Worm (Caenorhabditis elegans) whole organism, L3 larva: ENCODE results near the gene C33A12.3.

Experiments used
- ceh-16 ChIP-seq: sonication (generic microtip); optimal IDR thresholded peaks from 2 replicates; lab custom pipeline; 2017; ENCODE audit warnings: missing biosample characterization, missing genetic modification characterization
- fos-1 ChIP-seq: fragments of 150-350 bp; optimal IDR thresholded peaks from 2 replicates; lab custom pipeline; 2014; ENCODE audit warnings: missing biosample characterization, missing genetic modification characterization
- jun-1 ChIP-seq: fragments of 150-350 bp; optimal IDR thresholded peaks from 2 replicates; lab custom pipeline; 2014; ENCODE audit warnings: missing biosample characterization, missing genetic modification reagents, missing genetic modification characterization
- nfya-1 ChIP-seq: sonication (generic microtip); optimal IDR thresholded peaks from 2 replicates; lab custom pipeline; 2017; ENCODE audit warnings: missing genetic modification characterization, mild to moderate bottlenecking, missing compliant biosample characterization, antibody characterized with exemption, moderate library complexity; ENCODE audit not compliant: insufficient read depth
- nhr-11 ChIP-seq: fragments of 150-350 bp; optimal IDR thresholded peaks from 2 replicates; lab custom pipeline; 2014; ENCODE audit warnings: missing biosample characterization, missing genetic modification characterization
- nhr-237 ChIP-seq: fragments of 150-350 bp; optimal IDR thresholded peaks from 2 replicates; lab custom pipeline; 2014; ENCODE audit warnings: missing biosample characterization, missing genetic modification characterization
- nhr-76 ChIP-seq: fragments of 150-350 bp; sonication (generic microtip); optimal IDR thresholded peaks from 5 replicates; lab custom pipeline; 2014; ENCODE audit warnings: missing biosample characterization, missing genetic modification characterization
- nhr-77 ChIP-seq: fragments of 150-350 bp; optimal IDR thresholded peaks from 2 replicates; lab custom pipeline; 2014; ENCODE audit warnings: missing biosample characterization, missing genetic modification characterization
- pha-4 ChIP-seq: fragments of 150-350 bp; optimal IDR thresholded peaks from 2 replicates; lab custom pipeline; 2014; ENCODE audit warnings: missing biosample characterization, missing genetic modification reagents, missing genetic modification characterization
- unc-39 ChIP-seq: sonication (generic microtip); optimal IDR thresholded peaks from 4 replicates; lab custom pipeline; 2017; ENCODE audit warnings: missing biosample characterization, missing genetic modification characterization
- zag-1 ChIP-seq: fragments of 150-350 bp; optimal IDR thresholded peaks from 2 replicates; lab custom pipeline; 2014; ENCODE audit warnings: missing biosample characterization, missing genetic modification characterization
- ztf-11 ChIP-seq: fragments of 150-350 bp; optimal IDR thresholded peaks from 2 replicates; lab custom pipeline; 2014; ENCODE audit warnings: missing biosample characterization, missing genetic modification characterization

DNA sequence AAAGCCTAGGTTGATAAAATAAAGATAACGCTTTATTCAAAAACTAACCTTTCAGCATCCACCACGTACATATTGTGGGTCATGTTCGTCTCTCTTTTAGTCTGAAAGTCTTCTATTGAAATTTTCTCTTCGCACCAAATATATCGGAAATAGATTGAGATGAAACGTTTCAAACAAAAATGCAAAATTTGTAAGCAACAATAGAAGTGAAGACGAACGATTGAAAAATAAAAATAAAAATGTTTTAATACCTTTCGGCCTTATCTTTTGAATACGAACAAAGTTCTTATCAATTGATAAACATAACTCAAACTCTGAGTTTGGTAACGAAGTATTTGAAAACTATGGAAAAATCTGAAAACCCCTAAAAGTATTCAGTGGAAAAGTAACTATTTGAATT is 20.3 kb upstream of the C33A12.3 start, which contains the start of gene F56H11.2:
- TF ChIP-seq nfya-1 (tag; lab: Kevin White, UChicago), result no peak
- no peak for TF ChIP-seq ztf-11 (tag; lab: Kevin White, UChicago)
- TF ChIP-seq jun-1 (tag; lab: Kevin White, UChicago), result no peak
- TF ChIP-seq nhr-77 (tag; lab: Kevin White, UChicago), result no peak
- no peak for TF ChIP-seq zag-1
- TF ChIP-seq nhr-76, result no peak
- TF ChIP-seq unc-39 (tag; lab: Kevin White, UChicago), result no peak
- no peak for TF ChIP-seq nhr-237
- TF ChIP-seq pha-4 (tag; lab: Kevin White, UChicago), result no peak
- no peak for TF ChIP-seq nhr-11
- TF ChIP-seq ceh-16 (tag; lab: Kevin White, UChicago), result no peak
- no peak for TF ChIP-seq fos-1
